Worm (Caenorhabditis elegans): Measurements from ENCODE around the gene C45H4.13.

ce11 chrV:2118574-2118973 is 32.2 kb downstream of the C45H4.13 start, which contains the start of gene bgnt-1.2:
- TF ChIP-seq nfya-1 (tag; optimal IDR thresholded peaks at IDR 0.05; ENCODE audit: borderline replicate concordance, insufficient read depth) (no peak), F57C9.4 (tag; optimal IDR thresholded peaks at IDR 0.05) (no peak), lin-35 (GFP tag; optimal IDR thresholded peaks at IDR 0.05) (no peak), ceh-79 (tag; optimal IDR thresholded peaks at IDR 0.05) (no peak), ccch-3 (GFP tag; optimal IDR thresholded peaks at IDR 0.05) (no peak), madf-6 (GFP tag; IDR thresholded peaks at IDR 0.05) (no peak), unc-62 (GFP tag; optimal IDR thresholded peaks at IDR 0.05) (no peak), zim-3 (tag; optimal IDR thresholded peaks at IDR 0.05) (no peak), D2030.7 (GFP tag; IDR thresholded peaks at IDR 0.05) (no peak)
